Worm (Caenorhabditis elegans) whole organism, midembryonic: Measurements from ENCODE around the gene F38C2.1.

Source experiments
- T22C8.4 ChIP-seq: fragments of 200-800 bp; sonication (Bioruptor generic); IDR thresholded peaks from 2 replicates; pipeline ENCODE4 v1.3.6; 2022; ENCODE audit warnings: missing genetic modification characterization, missing compliant biosample characterization
- cog-1 ChIP-seq: sonication (generic microtip); optimal IDR thresholded peaks from 2 replicates; lab custom pipeline; 2016; ENCODE audit warnings: missing genetic modification characterization, missing compliant biosample characterization
- flt-1 ChIP-seq: fragments of 200-800 bp; sonication (Bioruptor generic); IDR thresholded peaks from 2 replicates; pipeline ENCODE4 v1.3.6; 2022; ENCODE audit warnings: missing genetic modification characterization, missing compliant biosample characterization
- klf-2 ChIP-seq: fragments of 200-800 bp; sonication (Bioruptor generic); conservative IDR thresholded peaks from 2 replicates; pipeline ENCODE4 v1.3.6; 2022; ENCODE audit warnings: missing genetic modification reagents, missing genetic modification characterization, missing compliant biosample characterization
- med-1 ChIP-seq: sonication (generic microtip); optimal IDR thresholded peaks from 2 replicates; lab custom pipeline; 2017; ENCODE audit warnings: missing genetic modification characterization, mild to moderate bottlenecking, missing compliant biosample characterization, antibody characterized with exemption, missing genetic modification reagents; ENCODE audit not compliant: insufficient read depth
- tab-1 ChIP-seq: fragments of 200-800 bp; sonication (Bioruptor generic); IDR thresholded peaks from 2 replicates; pipeline ENCODE4 v1.3.6; 2022; ENCODE audit warnings: missing genetic modification characterization, missing compliant biosample characterization
- ztf-23 ChIP-seq: fragments of 200-800 bp; sonication (Bioruptor generic); IDR thresholded peaks from 2 replicates; pipeline ENCODE4 v1.3.6; 2022; ENCODE audit warnings: missing genetic modification reagents, missing genetic modification characterization, missing compliant biosample characterization
- ztf-29 ChIP-seq: fragments of 200-800 bp; sonication (Bioruptor generic); IDR thresholded peaks from 2 replicates; pipeline ENCODE4 v1.3.6; 2022; ENCODE audit warnings: missing genetic modification reagents, missing genetic modification characterization, missing compliant biosample characterization

- no peak for TF ChIP-seq T22C8.4 (GFP tag; lab: Robert Waterston, UW)
- TF ChIP-seq flt-1 (GFP tag; lab: Robert Waterston, UW): no peak
- TF ChIP-seq cog-1: no peak
- TF ChIP-seq klf-2 (GFP tag; lab: Robert Waterston, UW): no peak
- TF ChIP-seq ztf-29: no peak
- TF ChIP-seq ztf-23 (GFP tag; lab: Robert Waterston, UW): no peak
- no peak for TF ChIP-seq tab-1
- no peak for TF ChIP-seq med-1 (GFP tag; lab: Kevin White, UChicago)
Observed at ce11 chrIV:16230464-16230863, 16.8 kb upstream of the F38C2.1 start.
